Worm (Caenorhabditis elegans): ENCODE measurements around the gene sox-4.

DNA sequence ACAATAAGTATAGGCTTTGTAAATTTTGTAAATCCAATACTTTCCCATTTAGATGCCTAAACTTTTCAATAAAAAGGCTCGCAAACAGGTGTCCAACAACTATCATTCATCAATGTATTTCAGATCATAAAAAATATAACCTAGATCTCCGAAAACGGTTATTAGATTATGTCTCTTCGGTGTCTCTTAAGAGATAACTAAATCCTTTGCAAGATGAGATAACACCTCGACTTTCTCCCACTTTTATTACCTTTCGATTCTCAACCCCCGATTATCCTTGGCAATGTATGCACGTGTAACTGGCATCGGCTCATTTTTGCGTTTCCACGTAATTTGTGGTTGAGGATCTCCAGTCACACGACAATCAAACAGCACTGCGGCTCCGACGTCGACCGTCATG lies 46.7 kb downstream of the sox-4 start:
- TF ChIP-seq nhr-12 (tag; optimal IDR thresholded peaks at IDR 0.05) (no peak), mdl-1 (tag; optimal IDR thresholded peaks at IDR 0.05) (no peak), egl-27 (tag; optimal IDR thresholded peaks at IDR 0.05) (no peak), skn-1 (tag; optimal IDR thresholded peaks at IDR 0.05) (no peak), ztf-1 (GFP tag; conservative IDR thresholded peaks at IDR 0.05) (no peak), mab-5 (tag; optimal IDR thresholded peaks at IDR 0.05) (no peak), fos-1 (tag; optimal IDR thresholded peaks at IDR 0.05) (no peak), lin-39 (tag; optimal IDR thresholded peaks at IDR 0.05) (no peak), unc-62 (GFP tag; optimal IDR thresholded peaks at IDR 0.05) (no peak), lin-13 (GFP tag; optimal IDR thresholded peaks at IDR 0.05) (no peak)

Data from whole organism, L2 larva.